Fruit fly (Drosophila melanogaster): ENCODE data around the gene raskol.

dm6 chrX:17718927-17719691 lies 9.2 kb downstream of the raskol start:
- TF ChIP-seq HmgZ (tag; optimal IDR thresholded peaks at IDR 0.05) (no peak), gcm (GFP tag; optimal IDR thresholded peaks at IDR 0.05) (no peak), zfh1 (GFP tag; IDR thresholded peaks at IDR 0.05) (no peak), Max (GFP tag; optimal IDR thresholded peaks at IDR 0.05) (no peak)
